Fruit fly (Drosophila melanogaster) ovary, adult (tissue): ENCODE measurements around the gene Tbh.

Experiments
- CG17801 ChIP-seq: fragments of 200-800 bp; optimal IDR thresholded peaks from 2 replicates; lab custom pipeline; 2019; ENCODE audit warnings: missing biosample characterization, mild to moderate bottlenecking, missing genetic modification characterization, moderate library complexity; ENCODE audit not compliant: partially characterized antibody

Tbh gene

dm6 chrX:7995171-7995747 is at the start of gene Tbh:
Tbh (plus strand) TSS chrX:7995697.
- TF ChIP-seq CG17801: no peak

dm6 chrX:7946858-7947313 is 48.6 kb upstream of the Tbh start, which contains the start of gene orion:
orion (minus strand) TSS chrX:7946908.
- peak; percentile 90 for TF ChIP-seq CG17801

- TF ChIP-seq CG17801: no peak
Measured at dm6 chrX:7955890-7956289, 39.6 kb upstream of the Tbh start, which contains the start of the genes CG15332 and CG15330. CG15332 (minus strand) TSS chrX:7955990. CG15330 (plus strand) TSS chrX:7956064.

- TF ChIP-seq CG17801: no peak
Measured at dm6 chrX:7959025-7959424, 36.5 kb upstream of the Tbh start.

dm6 chrX:7959512-7959911 is 36.0 kb upstream of the Tbh start:
- TF ChIP-seq CG17801: no peak

dm6 chrX:7960988-7961387 is 34.5 kb upstream of the Tbh start:
- TF ChIP-seq CG17801: no peak

dm6 chrX:7963724-7964123 is 31.8 kb upstream of the Tbh start, which contains the start of gene sn:
sn (plus strand) TSS chrX:7964024.
- no peak for TF ChIP-seq CG17801

- TF ChIP-seq CG17801: no peak
Measured at dm6 chrX:7965761-7966555, 29.5 kb upstream of the Tbh start.

- TF ChIP-seq CG17801: no peak
Measured at dm6 chrX:7967052-7967847, 28.2 kb upstream of the Tbh start.

- TF ChIP-seq CG17801: no peak
Measured at dm6 chrX:7967848-7968143, 27.7 kb upstream of the Tbh start.

dm6 chrX:7968215-7968799 is 27.2 kb upstream of the Tbh start, which contains the start of gene sws:
sws (minus strand) TSS chrX:7968236.
- peak; percentile 42 for TF ChIP-seq CG17801

- TF ChIP-seq CG17801: peak; percentile 29
Measured at dm6 chrX:7969188-7969829, 26.2 kb upstream of the Tbh start.

dm6 chrX:7970396-7970795 is 25.1 kb upstream of the Tbh start:
- peak; percentile 72 for TF ChIP-seq CG17801

dm6 chrX:7972363-7972942 is 23.0 kb upstream of the Tbh start:
- TF ChIP-seq CG17801: peak; percentile 52

dm6 chrX:7973325-7973954 is 22.1 kb upstream of the Tbh start:
- TF ChIP-seq CG17801: no peak
